Worm (Caenorhabditis elegans): Measurements from ENCODE around the gene chil-6.

DNA sequence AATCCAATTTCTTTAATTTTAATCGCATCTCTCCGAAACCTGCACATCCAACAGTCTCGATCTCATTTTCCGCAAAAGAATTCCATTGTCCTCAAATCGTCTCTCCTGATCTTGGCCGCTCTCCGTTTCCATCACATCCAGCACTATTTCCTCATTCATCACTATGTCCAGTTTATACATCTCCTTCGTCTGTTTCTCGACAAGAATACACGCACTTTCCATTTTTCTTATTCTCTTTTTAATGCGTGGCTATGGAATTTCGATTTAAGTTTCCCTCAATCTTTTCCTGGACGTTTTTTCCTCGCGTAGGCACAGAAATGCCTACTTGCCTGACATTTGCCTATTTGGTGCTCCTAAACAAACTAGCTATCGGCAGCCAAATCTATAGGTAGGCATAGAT is 22.1 kb upstream of the chil-6 start:
- no peak for TF ChIP-seq ama-1 (optimal IDR thresholded peaks at IDR 0.05)
- TF ChIP-seq nhr-77 (tag; optimal IDR thresholded peaks at IDR 0.05) = no peak
- no peak for TF ChIP-seq ztf-4 (tag; optimal IDR thresholded peaks at IDR 0.05)
- TF ChIP-seq unc-62 (GFP tag; optimal IDR thresholded peaks at IDR 0.05) = no peak
- TF ChIP-seq lsy-2 (tag; optimal IDR thresholded peaks at IDR 0.05) = no peak
- TF ChIP-seq snu-23 (GFP tag; optimal IDR thresholded peaks at IDR 0.05) = no peak
- TF ChIP-seq fos-1 (tag; optimal IDR thresholded peaks at IDR 0.05) = no peak
